Worm (Caenorhabditis elegans) whole organism, young adult: ENCODE measurements around the gene cha-1.

Experiments used
- cebp-1 ChIP-seq, 2 experiments: fragments of 200-800 bp in 1 of 2; sonication (Bioruptor generic) in 1 of 2; sonication (generic microtip) in 1 of 2; IDR thresholded peaks in 1 of 2; optimal IDR thresholded peaks in 1 of 2; 2 replicates each; pipeline versions ENCODE4 v1.3.6 to Lab custom; 2017 to 2022; ENCODE audit warnings: missing compliant biosample characterization in 2 of 2, missing genetic modification characterization in 2 of 2, mild to moderate bottlenecking in 1 of 2, missing genetic modification reagents in 1 of 2, moderate library complexity in 1 of 2
- pha-4 ChIP-seq: fragments of 150-350 bp; sonication (generic microtip); optimal IDR thresholded peaks from 2 replicates; lab custom pipeline; 2014; ENCODE audit warnings: missing biosample characterization, missing genetic modification reagents, missing genetic modification characterization

ce11 chrIV:3666543-3666942 lies 42.0 kb upstream of the cha-1 start:
- no peak for TF ChIP-seq pha-4
- no peak for TF ChIP-seq cebp-1 (GFP tag; IDR thresholded peaks at IDR 0.05; lab: Robert Waterston, UW)
- no peak for TF ChIP-seq cebp-1 (tag; optimal IDR thresholded peaks at IDR 0.05; lab: Kevin White, UChicago)
